Worm (Caenorhabditis elegans): ENCODE measurements around the gene F13E6.2.

The F13E6.2 gene

ce11 chrX:10637048-10637928 lies 36.8 kb downstream of the F13E6.2 start (continued):
- TF ChIP-seq grh-1 (GFP tag; IDR thresholded peaks at IDR 0.05) (no peak; the same call in 1 of the 2 replicates), xbp-1 (tag; optimal IDR thresholded peaks at IDR 0.05) (peak; percentile 78), swsn-7 (tag; optimal IDR thresholded peaks at IDR 0.05) (peak; percentile 78), efl-3 (GFP tag; optimal IDR thresholded peaks at IDR 0.05) (no peak), dsc-1 (tag; optimal IDR thresholded peaks at IDR 0.05) (peak; percentile 62), unc-98 (GFP tag; IDR thresholded peaks at IDR 0.05) (no peak), unc-62 (GFP tag; optimal IDR thresholded peaks at IDR 0.05) (no peak), zip-4 (GFP tag; optimal IDR thresholded peaks at IDR 0.05) (no peak), vab-15 (tag; optimal IDR thresholded peaks at IDR 0.05) (peak; percentile 9)

ce11 chrX:10635608-10636007 lies 38.5 kb downstream of the F13E6.2 start, which contains the start of gene daf-12:
Gene daf-12 (plus strand): TSS chrX:10635908.
- TF ChIP-seq mef-2 (tag; optimal IDR thresholded peaks at IDR 0.05) (no peak), nhr-84 (tag; optimal IDR thresholded peaks at IDR 0.05) (no peak), unc-130 (tag; optimal IDR thresholded peaks at IDR 0.05) (no peak), mep-1 (tag; optimal IDR thresholded peaks at IDR 0.05) (no peak), ces-1 (GFP tag; optimal IDR thresholded peaks at IDR 0.05) (no peak), unc-30 (tag; optimal IDR thresholded peaks at IDR 0.05) (no peak), lin-39 (tag; optimal IDR thresholded peaks at IDR 0.05) (no peak), zip-4 (GFP tag; optimal IDR thresholded peaks at IDR 0.05) (no peak)

ce11 chrX:10631873-10632272 lies 42.2 kb downstream of the F13E6.2 start:
- TF ChIP-seq sup-37 (GFP tag; optimal IDR thresholded peaks at IDR 0.05) (no peak), elt-2 (tag; optimal IDR thresholded peaks at IDR 0.05) (peak; percentile 61), lir-3 (tag; optimal IDR thresholded peaks at IDR 0.05; ENCODE audit: poor library complexity) (no peak), nhr-237 (tag; optimal IDR thresholded peaks at IDR 0.05) (no peak), nhr-90 (tag; optimal IDR thresholded peaks at IDR 0.05; ENCODE audit: poor library complexity) (no peak), ceh-63 (GFP tag; optimal IDR thresholded peaks at IDR 0.05) (no peak), efl-1 (optimal IDR thresholded peaks at IDR 0.05) (no peak), efl-1 (GFP tag; optimal IDR thresholded peaks at IDR 0.05 in 1 of 2) (peak in 1 of 2 experiments; percentile 14), blmp-1 (tag; optimal IDR thresholded peaks at IDR 0.05) (peak; percentile 45), nhr-12 (tag; optimal IDR thresholded peaks at IDR 0.05) (no peak), jun-1 (tag; optimal IDR thresholded peaks at IDR 0.05) (no peak), unc-62 (GFP tag; optimal IDR thresholded peaks at IDR 0.05) (no peak), snu-23 (GFP tag; optimal IDR thresholded peaks at IDR 0.05) (no peak), zag-1 (tag; optimal IDR thresholded peaks at IDR 0.05) (no peak)

ce11 chrX:10630952-10631351 lies 43.1 kb downstream of the F13E6.2 start:
- no peak for TF ChIP-seq hpl-2 (GFP tag; optimal IDR thresholded peaks at IDR 0.05)
- no peak for TF ChIP-seq nhr-47 (tag; optimal IDR thresholded peaks at IDR 0.05)
- TF ChIP-seq unc-30 (tag; optimal IDR thresholded peaks at IDR 0.05): no peak
- TF ChIP-seq lir-3 (tag; optimal IDR thresholded peaks at IDR 0.05; ENCODE audit: poor library complexity): no peak
- TF ChIP-seq fkh-8 (tag; optimal IDR thresholded peaks at IDR 0.05): no peak
- peak; percentile 31 for TF ChIP-seq nhr-20 (tag; optimal IDR thresholded peaks at IDR 0.05)
- TF ChIP-seq pag-3 (tag; optimal IDR thresholded peaks at IDR 0.05; ENCODE audit: borderline replicate concordance, insufficient read depth): no peak
